Fruit fly (Drosophila melanogaster) whole organism, embryonic: ENCODE results near the gene CheA29a.
A peak's percentile ranks its signal among the peaks of the same experiment; 100 is the strongest.

Experiments
- Atf-2 ChIP-seq: fragments of 200-800 bp; sonication (Bioruptor generic); optimal IDR thresholded peaks from 2 replicates; lab custom pipeline; 2016; ENCODE audit warnings: missing biosample characterization, missing genetic modification characterization
- Awh ChIP-seq: fragments of 200-800 bp; sonication (Bioruptor generic); IDR thresholded peaks from 2 replicates; pipeline ENCODE4, ENCODE4 v1.3.6; 2022; ENCODE audit warnings: missing biosample characterization, missing genetic modification characterization
- CG11398 ChIP-seq: fragments of 200-800 bp; sonication (Bioruptor generic); optimal IDR thresholded peaks from 2 replicates; lab custom pipeline; 2016; ENCODE audit warnings: missing biosample characterization, missing genetic modification characterization
- CG11695 ChIP-seq: fragments of 200-800 bp; sonication (Bioruptor generic); IDR thresholded peaks from 3 replicates; pipeline ENCODE4 v1.3.6; 2022; ENCODE audit warnings: missing biosample characterization, missing genetic modification characterization
- CG12155 ChIP-seq: fragments of 200-800 bp; sonication (Bioruptor generic); optimal IDR thresholded peaks from 3 replicates; lab custom pipeline; 2016; ENCODE audit warnings: missing biosample characterization, missing genetic modification characterization
- CG14050 ChIP-seq: fragments of 200-800 bp; sonication (Bioruptor generic); IDR thresholded peaks from 3 replicates; pipeline ENCODE4 v1.3.6; 2022; ENCODE audit warnings: missing biosample characterization, missing genetic modification characterization
- CG14710 ChIP-seq: fragments of 200-800 bp; sonication (Bioruptor generic); optimal IDR thresholded peaks from 3 replicates; lab custom pipeline; 2019; ENCODE audit warnings: missing biosample characterization, mild to moderate bottlenecking, missing genetic modification characterization, moderate library complexity
- CG1529 ChIP-seq: fragments of 200-800 bp; sonication (Bioruptor generic); optimal IDR thresholded peaks from 3 replicates; lab custom pipeline; 2018; ENCODE audit warnings: missing biosample characterization, missing genetic modification characterization
- CG2678 ChIP-seq: fragments of 200-800 bp; sonication (Bioruptor generic); optimal IDR thresholded peaks from 3 replicates; lab custom pipeline; 2019; ENCODE audit warnings: missing biosample characterization, mild to moderate bottlenecking, missing genetic modification characterization, moderate library complexity
- CG2712 ChIP-seq: fragments of 200-800 bp; optimal IDR thresholded peaks from 3 replicates; lab custom pipeline; 2019; ENCODE audit warnings: missing biosample characterization, mild to moderate bottlenecking, missing genetic modification characterization, moderate library complexity
- CG30020 ChIP-seq: fragments of 200-800 bp; optimal IDR thresholded peaks from 2 replicates; lab custom pipeline; 2019; ENCODE audit warnings: missing biosample characterization, mild to moderate bottlenecking, missing genetic modification characterization, moderate library complexity
- CG30403 ChIP-seq: fragments of 200-800 bp; sonication (Bioruptor generic); optimal IDR thresholded peaks from 3 replicates; lab custom pipeline; 2016; ENCODE audit warnings: missing biosample characterization, missing genetic modification characterization
- CG31365 ChIP-seq: fragments of 200-800 bp; sonication (Bioruptor generic); optimal IDR thresholded peaks from 2 replicates; lab custom pipeline; 2018; ENCODE audit warnings: missing biosample characterization, mild to moderate bottlenecking, missing genetic modification characterization
- CG34376 ChIP-seq: fragments of 200-800 bp; sonication (Bioruptor generic); optimal IDR thresholded peaks from 2 replicates; lab custom pipeline; 2018; ENCODE audit warnings: missing biosample characterization, mild to moderate bottlenecking, missing genetic modification characterization
- CG6689 ChIP-seq: fragments of 200-800 bp; sonication (Bioruptor generic); IDR thresholded peaks from 2 replicates; pipeline ENCODE4 v1.3.6; 2022; ENCODE audit warnings: missing biosample characterization, missing genetic modification characterization
- CG7839 ChIP-seq: fragments of 200-800 bp; sonication (Bioruptor generic); optimal IDR thresholded peaks from 3 replicates; lab custom pipeline; 2018; ENCODE audit warnings: missing biosample characterization, mild to moderate bottlenecking, missing genetic modification characterization, moderate library complexity
- CG8290 ChIP-seq, 3 experiments: fragments of 200-800 bp; sonication (Bioruptor generic); optimal IDR thresholded peaks; 2 replicates each; lab custom pipeline; 2016 to 2019; ENCODE audit warnings: missing biosample characterization in 3 of 3, missing genetic modification characterization in 3 of 3, mild to moderate bottlenecking in 2 of 3, moderate library complexity in 1 of 3
- CHES-1-like ChIP-seq: fragments of 200-800 bp; sonication (Bioruptor generic); optimal IDR thresholded peaks from 2 replicates; lab custom pipeline; 2016; ENCODE audit warnings: missing biosample characterization, missing genetic modification characterization
- D19A ChIP-seq: fragments of 200-800 bp; optimal IDR thresholded peaks from 3 replicates; lab custom pipeline; 2019; ENCODE audit warnings: missing biosample characterization, mild to moderate bottlenecking, missing genetic modification characterization, moderate library complexity
- GATAe ChIP-seq: fragments of 200-800 bp; sonication (Bioruptor generic); conservative IDR thresholded peaks from 2 replicates; pipeline ENCODE4 v1.3.6; 2022; ENCODE audit warnings: missing biosample characterization, missing genetic modification characterization
- Gug ChIP-seq: fragments of 200-800 bp; sonication (Bioruptor generic); IDR thresholded peaks from 4 replicates; pipeline ENCODE4 v1.3.6; 2022; ENCODE audit warnings: missing biosample characterization, missing genetic modification characterization
- Hr39 ChIP-seq: fragments of >200 bp; optimal IDR thresholded peaks from 2 replicates; lab custom pipeline; 2017
- Hr51 ChIP-seq, 2 experiments: fragments of 200-800 bp; sonication (Bioruptor generic); optimal IDR thresholded peaks; 2 replicates in 1 of 2; 3 replicates in 1 of 2; lab custom pipeline; 2016 to 2018; ENCODE audit warnings: missing biosample characterization in 2 of 2, missing genetic modification characterization in 2 of 2, mild to moderate bottlenecking in 1 of 2, moderate library complexity in 1 of 2
- Hr78 ChIP-seq, 2 experiments: fragments of 200-800 bp in 1 of 2; fragments of >200 bp in 1 of 2; sonication (Bioruptor generic) in 1 of 2; optimal IDR thresholded peaks; 2 replicates each; lab custom pipeline; 2017 to 2019; ENCODE audit warnings: missing biosample characterization in 2 of 2, missing genetic modification characterization in 2 of 2, mild to moderate bottlenecking in 1 of 2, moderate library complexity in 1 of 2
- Max ChIP-seq: fragments of 200-800 bp; sonication (Bioruptor generic); optimal IDR thresholded peaks from 2 replicates; lab custom pipeline; 2016; ENCODE audit warnings: missing biosample characterization, mild to moderate bottlenecking, missing genetic modification characterization
- Myb ChIP-seq: fragments of 200-800 bp; sonication (Bioruptor generic); optimal IDR thresholded peaks from 2 replicates; lab custom pipeline; 2016; ENCODE audit warnings: missing biosample characterization, missing genetic modification characterization
- NK7.1 ChIP-seq: fragments of 200-800 bp; sonication (Bioruptor generic); optimal IDR thresholded peaks from 3 replicates; lab custom pipeline; 2016; ENCODE audit warnings: missing biosample characterization, missing genetic modification characterization
- Oli ChIP-seq: fragments of 200-800 bp; sonication (Bioruptor generic); optimal IDR thresholded peaks from 2 replicates; lab custom pipeline; 2018; ENCODE audit warnings: missing biosample characterization, mild to moderate bottlenecking, missing genetic modification characterization, moderate library complexity
- PHDP ChIP-seq: fragments of 200-800 bp; sonication (Bioruptor generic); optimal IDR thresholded peaks from 3 replicates; lab custom pipeline; 2018; ENCODE audit warnings: missing biosample characterization, mild to moderate bottlenecking, missing genetic modification characterization, moderate library complexity
- Pdp1 ChIP-seq, 2 experiments: fragments of 200-800 bp; sonication (Bioruptor generic); optimal IDR thresholded peaks; 3 replicates each; lab custom pipeline; 2016; ENCODE audit warnings: missing biosample characterization in 2 of 2, missing genetic modification characterization in 2 of 2, mild to moderate bottlenecking in 1 of 2, moderate library complexity in 1 of 2
- Ptx1 ChIP-seq: fragments of 200-800 bp; sonication (Bioruptor generic); IDR thresholded peaks from 2 replicates; pipeline ENCODE4 v1.3.6; 2022; ENCODE audit warnings: missing biosample characterization, missing genetic modification characterization
- Ssrp ChIP-seq: fragments of 200-800 bp; sonication (Bioruptor generic); optimal IDR thresholded peaks from 2 replicates; lab custom pipeline; 2018; ENCODE audit warnings: missing biosample characterization, mild to moderate bottlenecking, missing genetic modification characterization, moderate library complexity
- ap ChIP-seq: fragments of 200-800 bp; sonication (Bioruptor generic); IDR thresholded peaks from 2 replicates; pipeline ENCODE4 v1.3.6; 2022; ENCODE audit warnings: missing biosample characterization, missing genetic modification characterization
- cas ChIP-seq: fragments of 200-800 bp; sonication (Bioruptor generic); IDR thresholded peaks from 2 replicates; pipeline ENCODE4 v1.3.6; 2022; ENCODE audit warnings: missing biosample characterization, missing genetic modification characterization
- chif ChIP-seq, 2 experiments: fragments of 200-800 bp; sonication (Bioruptor generic); optimal IDR thresholded peaks; 3 replicates each; lab custom pipeline; 2016; ENCODE audit warnings: missing biosample characterization in 2 of 2, missing genetic modification characterization in 2 of 2
- crc ChIP-seq: fragments of 200-800 bp; sonication (Bioruptor generic); optimal IDR thresholded peaks from 2 replicates; lab custom pipeline; 2016; ENCODE audit warnings: missing biosample characterization, missing genetic modification characterization
- danr ChIP-seq: fragments of 200-800 bp; sonication (Bioruptor generic); IDR thresholded peaks from 2 replicates; pipeline ENCODE4 v1.3.6; 2022; ENCODE audit warnings: missing biosample characterization, missing genetic modification characterization
- ems ChIP-seq: fragments of 200-800 bp; sonication (Bioruptor generic); optimal IDR thresholded peaks from 3 replicates; lab custom pipeline; 2016; ENCODE audit warnings: missing biosample characterization, missing genetic modification characterization
- esg ChIP-seq: fragments of 200-800 bp; sonication (Bioruptor generic); conservative IDR thresholded peaks from 2 replicates; pipeline ENCODE4 v1.3.6; 2022; ENCODE audit warnings: missing biosample characterization, missing genetic modification characterization
- fd64A ChIP-seq: fragments of 200-800 bp; sonication (Bioruptor generic); optimal IDR thresholded peaks from 3 replicates; lab custom pipeline; 2018; ENCODE audit warnings: missing biosample characterization, mild to moderate bottlenecking, missing genetic modification characterization
- gcm ChIP-seq: fragments of 200-800 bp; sonication (Bioruptor generic); optimal IDR thresholded peaks from 2 replicates; lab custom pipeline; 2019; ENCODE audit warnings: missing biosample characterization, mild to moderate bottlenecking, missing genetic modification characterization, moderate library complexity
- gsb-n ChIP-seq: fragments of 200-800 bp; sonication (Bioruptor generic); optimal IDR thresholded peaks from 3 replicates; lab custom pipeline; 2018; ENCODE audit warnings: missing biosample characterization, mild to moderate bottlenecking, missing genetic modification characterization
- mirr ChIP-seq: fragments of 200-800 bp; sonication (Bioruptor generic); optimal IDR thresholded peaks from 3 replicates; lab custom pipeline; 2018; ENCODE audit warnings: missing biosample characterization, mild to moderate bottlenecking, missing genetic modification characterization
- odd ChIP-seq: fragments of 200-800 bp; sonication (Bioruptor generic); optimal IDR thresholded peaks from 2 replicates; lab custom pipeline; 2017; ENCODE audit warnings: missing biosample characterization, mild to moderate bottlenecking, missing genetic modification characterization
- phol ChIP-seq: fragments of 200-800 bp; sonication (Bioruptor generic); optimal IDR thresholded peaks from 3 replicates; lab custom pipeline; 2018; ENCODE audit warnings: missing biosample characterization, mild to moderate bottlenecking, missing genetic modification characterization, moderate library complexity
- sisA ChIP-seq: fragments of 200-800 bp; sonication (Bioruptor generic); IDR thresholded peaks from 2 replicates; pipeline ENCODE4 v1.3.6; 2022; ENCODE audit warnings: missing biosample characterization, missing genetic modification characterization
- tgo ChIP-seq: fragments of 200-800 bp; sonication (Bioruptor generic); IDR thresholded peaks from 3 replicates; pipeline ENCODE4 v1.3.6; 2022; ENCODE audit warnings: missing biosample characterization, missing genetic modification characterization
- trem ChIP-seq: fragments of 200-800 bp; optimal IDR thresholded peaks from 3 replicates; lab custom pipeline; 2019; ENCODE audit warnings: missing biosample characterization, mild to moderate bottlenecking, missing genetic modification characterization, moderate library complexity
- vvl ChIP-seq: fragments of 200-800 bp; sonication (Bioruptor generic); IDR thresholded peaks from 2 replicates; pipeline ENCODE4 v1.3.6; 2022; ENCODE audit warnings: missing biosample characterization, missing genetic modification characterization
- yki ChIP-seq: fragments of >200 bp; optimal IDR thresholded peaks from 3 replicates; lab custom pipeline; 2018
- zf30C ChIP-seq: fragments of 200-800 bp; sonication (Bioruptor generic); optimal IDR thresholded peaks from 3 replicates; lab custom pipeline; 2018; ENCODE audit warnings: missing biosample characterization, mild to moderate bottlenecking, missing genetic modification characterization

CheA29a gene

DNA sequence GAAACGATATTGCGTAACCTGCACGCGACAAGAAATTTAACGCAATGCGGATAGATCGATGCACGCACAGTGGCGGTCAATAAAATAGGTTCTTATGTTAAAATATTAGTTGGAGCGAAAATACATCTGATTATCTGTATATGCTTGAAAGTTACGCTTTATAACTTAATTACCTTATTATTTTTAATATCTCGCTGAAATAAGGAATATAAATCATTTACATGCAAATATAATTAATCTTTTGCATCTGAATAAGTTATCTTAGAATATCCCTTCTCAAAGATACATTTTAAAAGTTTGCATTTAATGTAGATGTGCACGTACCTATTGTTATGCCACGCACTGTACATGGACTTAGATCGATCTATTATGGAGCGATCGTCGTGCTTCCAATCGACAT, 5.5 kb upstream of the CheA29a start:
- TF ChIP-seq Awh (GFP tag; lab: Robert Waterston, UW) (0 out of 2 replicates have a peak, but pooled peaks have one; percentile 15), Atf-2 (no peak), Hr51 (GFP tag; optimal IDR thresholded peaks at IDR 0.05; lab: Kevin White, UChicago) (peak in 1 of 2 experiments; percentile 25), cas (no peak), danr (GFP tag; lab: Robert Waterston, UW) (no peak), CG1529 (peak; percentile 10), CG2678 (tag; lab: Kevin White, UChicago) (peak; percentile 42), vvl (GFP tag; lab: Robert Waterston, UW) (0 out of 2 replicates have a peak, but pooled peaks have one; percentile 20), CG8290 (GFP tag; optimal IDR thresholded peaks at IDR 0.05; lab: Kevin White, UChicago) (no peak), CG8290 (tag; optimal IDR thresholded peaks at IDR 0.05; lab: Kevin White, UChicago) (no peak), chif (GFP tag; optimal IDR thresholded peaks at IDR 0.05; lab: Kevin White, UChicago) (peak in 1 of 2 experiments; percentile 34), Max (GFP tag; lab: Kevin White, UChicago) (no peak), esg (GFP tag; lab: Robert Waterston, UW) (0 out of 2 replicates have a peak, but pooled peaks have one; percentile 19), tgo (GFP tag; lab: Robert Waterston, UW) (no peak), gcm (GFP tag; lab: Kevin White, UChicago) (peak; percentile 37), fd64A (no peak), odd (GFP tag; lab: Kevin White, UChicago) (no peak), ems (GFP tag; lab: Kevin White, UChicago) (no peak), Hr78 (GFP tag; optimal IDR thresholded peaks at IDR 0.05; lab: Kevin White, UChicago) (no peak), CG6689 (peak; percentile 62), phol (peak; percentile 71), D19A (tag; lab: Kevin White, UChicago) (peak; percentile 41), Gug (no peak), sisA (GFP tag; lab: Robert Waterston, UW) (peak; percentile 17; the same call in 1 of the 2 replicates), CG30020 (tag; lab: Kevin White, UChicago) (no peak), PHDP (tag; lab: Kevin White, UChicago) (peak; percentile 15), CG12155 (GFP tag; lab: Kevin White, UChicago) (no peak), CG11398 (GFP tag; lab: Kevin White, UChicago) (no peak), CG14050 (GFP tag; lab: Robert Waterston, UW) (no peak), CG31365 (no peak), CG30403 (GFP tag; lab: Kevin White, UChicago) (peak; percentile 29), Oli (tag; lab: Kevin White, UChicago) (peak; percentile 44), mirr (GFP tag; lab: Kevin White, UChicago) (no peak), CG11695 (GFP tag; lab: Robert Waterston, UW) (0 out of 3 replicates have a peak, but pooled peaks have one; percentile 16), CG2712 (tag; lab: Kevin White, UChicago) (peak; percentile 72), Hr39 (lab: Kevin White, UChicago) (no peak), crc (no peak), CG7839 (tag; lab: Kevin White, UChicago) (peak; percentile 48), yki (no peak), ap (GFP tag; lab: Robert Waterston, UW) (no peak), CG34376 (GFP tag; lab: Kevin White, UChicago) (no peak), CG14710 (tag; lab: Kevin White, UChicago) (peak; percentile 59), zf30C (no peak), gsb-n (peak; percentile 50), Ptx1 (GFP tag; lab: Robert Waterston, UW) (peak; percentile 32; the same call in 1 of the 2 replicates), GATAe (no peak), Pdp1 (GFP tag; optimal IDR thresholded peaks at IDR 0.05; lab: Kevin White, UChicago) (peak in 1 of 2 experiments; percentile 42), NK7.1 (GFP tag; lab: Kevin White, UChicago) (no peak), Ssrp (tag; lab: Kevin White, UChicago) (peak; percentile 40), CHES-1-like (GFP tag; lab: Kevin White, UChicago) (no peak), Myb (no peak), trem (peak; percentile 49)
